Worm (Caenorhabditis elegans): ENCODE measurements around the gene hil-2.

- TF ChIP-seq C17E4.6 (GFP tag; IDR thresholded peaks at IDR 0.05) (peak; percentile 92), madf-10 (tag; optimal IDR thresholded peaks at IDR 0.05) (peak; percentile 84), unc-62 (GFP tag; optimal IDR thresholded peaks at IDR 0.05) (no peak), mxl-1 (tag; optimal IDR thresholded peaks at IDR 0.05) (no peak), tbx-9 (tag; optimal IDR thresholded peaks at IDR 0.05; ENCODE audit: borderline replicate concordance) (no peak)
Measured at ce11 chrIV:6323654-6324224, 29.7 kb downstream of the hil-2 start, which contains the start of gene sqd-1.
